Worm (Caenorhabditis elegans) whole organism, L1 larva: ENCODE data around the gene nhr-17.

ENCODE experiments used
- C16A3.4 ChIP-seq: fragments of 150-350 bp; optimal IDR thresholded peaks from 2 replicates; lab custom pipeline; 2014; ENCODE audit warnings: missing biosample characterization, missing genetic modification characterization
- alr-1 ChIP-seq: fragments of 200-800 bp; sonication (Bioruptor generic); optimal IDR thresholded peaks from 2 replicates; lab custom pipeline; 2018; ENCODE audit warnings: borderline replicate concordance, mild to moderate bottlenecking, missing genetic modification characterization, missing compliant biosample characterization
- aly-2 ChIP-seq: fragments of 150-350 bp; optimal IDR thresholded peaks from 2 replicates; lab custom pipeline; 2014; ENCODE audit warnings: missing biosample characterization, missing genetic modification characterization
- ama-1 ChIP-seq: fragments of 150-350 bp; optimal IDR thresholded peaks from 2 replicates; lab custom pipeline; 2014
- blmp-1 ChIP-seq: fragments of 150-350 bp; optimal IDR thresholded peaks from 2 replicates; lab custom pipeline; 2014; ENCODE audit warnings: missing biosample characterization, missing genetic modification characterization
- ceh-63 ChIP-seq: fragments of 200-800 bp; sonication (Bioruptor generic); optimal IDR thresholded peaks from 2 replicates; lab custom pipeline; 2018; ENCODE audit warnings: mild to moderate bottlenecking, missing genetic modification characterization, missing compliant biosample characterization
- ceh-8 ChIP-seq: fragments of 200-800 bp; sonication (Bioruptor generic); optimal IDR thresholded peaks from 2 replicates; lab custom pipeline; 2018; ENCODE audit warnings: mild to moderate bottlenecking, missing genetic modification characterization, moderate library complexity, missing compliant biosample characterization
- ceh-82 ChIP-seq, 3 experiments: fragments of 150-350 bp in 1 of 3; sonication (generic microtip) in 2 of 3; optimal IDR thresholded peaks; 2 replicates each; lab custom pipeline; 2014 to 2017; ENCODE audit warnings: missing biosample characterization in 3 of 3, missing genetic modification characterization in 3 of 3
- ceh-88 ChIP-seq: fragments of 200-800 bp; sonication (Bioruptor generic); IDR thresholded peaks from 2 replicates; pipeline ENCODE4 v1.3.6; 2022; ENCODE audit warnings: missing genetic modification characterization, missing compliant biosample characterization
- dpl-1 ChIP-seq, 3 experiments: fragments of 150-350 bp in 2 of 3; sonication (generic microtip) in 1 of 3; optimal IDR thresholded peaks; 2 replicates each; lab custom pipeline; 2014 to 2017; ENCODE audit warnings: missing biosample characterization in 3 of 3, missing genetic modification characterization in 3 of 3, missing genetic modification reagents in 3 of 3
- efl-1 ChIP-seq, 4 experiments: fragments of 150-350 bp; optimal IDR thresholded peaks in 3 of 4; peaks in 1 of 4; 1 replicate in 1 of 4; 2 replicates in 3 of 4; lab custom pipeline; 2014; ENCODE audit warnings: missing biosample characterization in 2 of 4, missing genetic modification characterization in 2 of 4, missing genetic modification reagents in 2 of 4
- egl-13 ChIP-seq: sonication (generic microtip); optimal IDR thresholded peaks from 2 replicates; lab custom pipeline; 2016; ENCODE audit warnings: missing genotype, missing genetic modification reagents, missing genetic modification characterization, missing compliant biosample characterization
- elt-2 ChIP-seq: sonication (generic microtip); optimal IDR thresholded peaks from 2 replicates; lab custom pipeline; 2016; ENCODE audit warnings: missing genetic modification characterization, mild to moderate bottlenecking, inconsistent platforms, missing compliant biosample characterization, missing genetic modification reagents
- elt-3 ChIP-seq, 6 experiments: fragments of 150-350 bp in 1 of 6; sonication (generic microtip); optimal IDR thresholded peaks; 2 replicates each; lab custom pipeline; 2017 to 2018; ENCODE audit warnings: missing biosample characterization in 6 of 6, missing genetic modification characterization in 6 of 6, inconsistent platforms in 1 of 6
- ets-5 ChIP-seq: fragments of 200-800 bp; sonication (Bioruptor generic); IDR thresholded peaks from 2 replicates; pipeline ENCODE4 v1.3.6; 2022; ENCODE audit warnings: missing genetic modification characterization, missing compliant biosample characterization
- fkh-8 ChIP-seq: sonication (generic microtip); optimal IDR thresholded peaks from 2 replicates; lab custom pipeline; 2016; ENCODE audit warnings: mild to moderate bottlenecking, missing genetic modification characterization, missing compliant biosample characterization
- grh-1 ChIP-seq: fragments of 200-800 bp; sonication (Bioruptor generic); IDR thresholded peaks from 2 replicates; pipeline ENCODE4 v1.3.6; 2022; ENCODE audit warnings: missing genetic modification reagents, missing genetic modification characterization, missing compliant biosample characterization
- hlh-17 ChIP-seq: fragments of 200-800 bp; sonication (Bioruptor generic); optimal IDR thresholded peaks from 2 replicates; lab custom pipeline; 2018; ENCODE audit warnings: missing genetic modification characterization, mild to moderate bottlenecking, missing compliant biosample characterization, moderate library complexity, borderline replicate concordance
- isw-1 ChIP-seq: fragments of 200-800 bp; sonication (Bioruptor generic); IDR thresholded peaks from 2 replicates; pipeline ENCODE4 v1.3.6; 2022; ENCODE audit warnings: missing genetic modification characterization, missing compliant biosample characterization
- lin-14 ChIP-seq: fragments of 200-800 bp; sonication (Bioruptor generic); optimal IDR thresholded peaks from 2 replicates; lab custom pipeline; 2018; ENCODE audit warnings: mild to moderate bottlenecking, missing genetic modification characterization, moderate library complexity, missing compliant biosample characterization
- lin-15B ChIP-seq: fragments of 150-350 bp; sonication (generic microtip); optimal IDR thresholded peaks from 3 replicates; lab custom pipeline; 2014; ENCODE audit warnings: missing biosample characterization, missing genetic modification characterization
- lin-35 ChIP-seq, 2 experiments: fragments of 150-350 bp; optimal IDR thresholded peaks; 2 replicates each; lab custom pipeline; 2014; ENCODE audit warnings: missing biosample characterization in 2 of 2, missing genetic modification characterization in 2 of 2, missing genetic modification reagents in 2 of 2
- lir-3 ChIP-seq: sonication (generic microtip); optimal IDR thresholded peaks from 2 replicates; lab custom pipeline; 2016; ENCODE audit warnings: mild to moderate bottlenecking, missing genetic modification characterization, moderate library complexity, missing compliant biosample characterization; ENCODE audit not compliant: poor library complexity
- lsy-2 ChIP-seq, 2 experiments: fragments of 150-350 bp; optimal IDR thresholded peaks; 2 replicates each; lab custom pipeline; 2014; ENCODE audit warnings: missing biosample characterization in 2 of 2, missing genetic modification characterization in 2 of 2
- mab-9 ChIP-seq: fragments of 200-800 bp; sonication (Bioruptor generic); IDR thresholded peaks from 2 replicates; pipeline ENCODE4 v1.3.6; 2022; ENCODE audit warnings: missing genetic modification reagents, missing genetic modification characterization, missing compliant biosample characterization
- nhr-11 ChIP-seq: fragments of 150-350 bp; optimal IDR thresholded peaks from 2 replicates; lab custom pipeline; 2014; ENCODE audit warnings: missing biosample characterization, missing genetic modification characterization
- nhr-12 ChIP-seq: sonication (generic microtip); optimal IDR thresholded peaks from 2 replicates; lab custom pipeline; 2017; ENCODE audit warnings: missing biosample characterization, missing genetic modification characterization
- nhr-19 ChIP-seq: fragments of 200-800 bp; sonication (Bioruptor generic); conservative IDR thresholded peaks from 2 replicates; pipeline ENCODE4 v1.3.6; 2022; ENCODE audit warnings: missing genetic modification characterization, missing compliant biosample characterization
- nhr-20 ChIP-seq: sonication (generic microtip); optimal IDR thresholded peaks from 2 replicates; lab custom pipeline; 2016; ENCODE audit warnings: mild to moderate bottlenecking, missing genetic modification characterization, missing compliant biosample characterization
- nhr-47 ChIP-seq: sonication (generic microtip); optimal IDR thresholded peaks from 2 replicates; lab custom pipeline; 2016; ENCODE audit warnings: mild to moderate bottlenecking, missing genetic modification characterization, moderate library complexity, missing compliant biosample characterization
- nhr-71 ChIP-seq: sonication (generic microtip); optimal IDR thresholded peaks from 2 replicates; lab custom pipeline; 2016; ENCODE audit warnings: mild to moderate bottlenecking, missing genetic modification characterization, moderate library complexity, missing compliant biosample characterization
- nhr-84 ChIP-seq: sonication (generic microtip); optimal IDR thresholded peaks from 2 replicates; lab custom pipeline; 2017; ENCODE audit warnings: missing biosample characterization, missing genetic modification characterization
- nhr-85 ChIP-seq: sonication (generic microtip); peaks from one replicate; lab custom pipeline; 2016; ENCODE audit warnings: missing genetic modification characterization, inconsistent platforms, missing compliant biosample characterization
- nhr-90 ChIP-seq: sonication (generic microtip); optimal IDR thresholded peaks from 2 replicates; lab custom pipeline; 2016; ENCODE audit warnings: mild to moderate bottlenecking, missing genetic modification characterization, missing compliant biosample characterization; ENCODE audit not compliant: poor library complexity
- pax-3 ChIP-seq: fragments of 200-800 bp; sonication (Bioruptor generic); optimal IDR thresholded peaks from 2 replicates; lab custom pipeline; 2018; ENCODE audit warnings: mild to moderate bottlenecking, missing genetic modification characterization, moderate library complexity, missing compliant biosample characterization
- pqm-1 ChIP-seq: sonication (generic microtip); optimal IDR thresholded peaks from 3 replicates; lab custom pipeline; 2017; ENCODE audit warnings: missing biosample characterization, missing genetic modification characterization
- rnt-1 ChIP-seq: sonication (generic microtip); optimal IDR thresholded peaks from 2 replicates; lab custom pipeline; 2016; ENCODE audit warnings: mild to moderate bottlenecking, missing genetic modification characterization, moderate library complexity, missing compliant biosample characterization
- skn-1 ChIP-seq: fragments of 150-350 bp; optimal IDR thresholded peaks from 2 replicates; lab custom pipeline; 2014; ENCODE audit warnings: missing biosample characterization, missing genetic modification characterization
- snu-23 ChIP-seq: sonication (generic microtip); optimal IDR thresholded peaks from 2 replicates; lab custom pipeline; 2016; ENCODE audit warnings: missing genetic modification characterization, missing compliant biosample characterization
- sox-4 ChIP-seq: sonication (generic microtip); optimal IDR thresholded peaks from 2 replicates; lab custom pipeline; 2016; ENCODE audit warnings: missing genetic modification characterization, missing compliant biosample characterization
- swsn-7 ChIP-seq: sonication (generic microtip); optimal IDR thresholded peaks from 2 replicates; lab custom pipeline; 2016; ENCODE audit warnings: missing genetic modification characterization, missing compliant biosample characterization
- tbx-2 ChIP-seq: sonication (generic microtip); optimal IDR thresholded peaks from 2 replicates; lab custom pipeline; 2016; ENCODE audit warnings: missing genetic modification characterization, missing compliant biosample characterization
- tlp-1 ChIP-seq: fragments of 150-350 bp; optimal IDR thresholded peaks from 2 replicates; lab custom pipeline; 2014; ENCODE audit warnings: missing biosample characterization, missing genetic modification characterization
- unc-130 ChIP-seq: fragments of 150-350 bp; optimal IDR thresholded peaks from 2 replicates; lab custom pipeline; 2017; ENCODE audit warnings: missing biosample characterization, missing genetic modification characterization, inconsistent platforms
- unc-30 ChIP-seq: sonication (generic microtip); optimal IDR thresholded peaks from 2 replicates; lab custom pipeline; 2017; ENCODE audit warnings: missing biosample characterization, missing genetic modification characterization
- unc-86 ChIP-seq: sonication (generic microtip); optimal IDR thresholded peaks from 2 replicates; lab custom pipeline; 2016; ENCODE audit warnings: missing genetic modification characterization, missing compliant biosample characterization
- unc-98 ChIP-seq: fragments of 200-800 bp; sonication (Bioruptor generic); IDR thresholded peaks from 2 replicates; pipeline ENCODE4 v1.3.6; 2022; ENCODE audit warnings: missing genetic modification characterization, missing compliant biosample characterization
- zip-4 ChIP-seq: fragments of 200-800 bp; sonication (Bioruptor generic); optimal IDR thresholded peaks from 2 replicates; lab custom pipeline; 2018; ENCODE audit warnings: mild to moderate bottlenecking, missing genetic modification characterization, moderate library complexity, missing compliant biosample characterization
- ztf-11 ChIP-seq, 2 experiments: sonication (generic microtip); optimal IDR thresholded peaks; 2 replicates each; lab custom pipeline; 2016 to 2017; ENCODE audit warnings: missing genetic modification characterization in 2 of 2, missing biosample characterization in 1 of 2, missing compliant biosample characterization in 1 of 2
- ztf-4 ChIP-seq: fragments of 150-350 bp; optimal IDR thresholded peaks from 2 replicates; lab custom pipeline; 2014; ENCODE audit warnings: missing biosample characterization, missing genetic modification characterization

nhr-17 gene

ce11 chrX:12691306-12691705, 23.7 kb upstream of the nhr-17 start, which contains the start of gene ugt-50:
Gene ugt-50 (plus strand): TSS chrX:12691573.
- TF ChIP-seq nhr-19 (GFP tag; lab: Robert Waterston, UW) (0 out of 2 replicates have a peak, but pooled peaks have one; percentile 10), dpl-1 (GFP tag; optimal IDR thresholded peaks at IDR 0.05; lab: Kevin White, UChicago) (peak in 1 of 3 experiments; percentile 1), elt-2 (peak; percentile 87), nhr-90 (peak; percentile 40), elt-3 (tag; optimal IDR thresholded peaks at IDR 0.05; lab: Kevin White, UChicago) (peak in 1 of 6 experiments; percentile 24), lin-35 (GFP tag; optimal IDR thresholded peaks at IDR 0.05; lab: Kevin White, UChicago) (peak in 1 of 2 experiments; percentile 39), skn-1 (no peak), unc-98 (GFP tag; lab: Robert Waterston, UW) (no peak), nhr-71 (peak; percentile 68), snu-23 (GFP tag; lab: Kevin White, UChicago) (peak; percentile 28), nhr-12 (tag; lab: Kevin White, UChicago) (no peak), nhr-85 (tag; lab: Kevin White, UChicago) (peak; percentile 63), efl-1 (optimal IDR thresholded peaks at IDR 0.05; lab: Kevin White, UChicago) (peak in 1 of 2 experiments; percentile 4), efl-1 (GFP tag; optimal IDR thresholded peaks at IDR 0.05 in 1 of 2; lab: Kevin White, UChicago) (no peak), ztf-4 (tag; lab: Kevin White, UChicago) (no peak), pqm-1 (tag; lab: Kevin White, UChicago) (peak; percentile 16), nhr-20 (tag; lab: Kevin White, UChicago) (peak; percentile 66), sox-4 (tag; lab: Kevin White, UChicago) (no peak)

- TF ChIP-seq zip-4 (GFP tag; lab: Kevin White, UChicago) (peak; percentile 9), snu-23 (GFP tag; lab: Kevin White, UChicago) (peak; percentile 25), tlp-1 (tag; lab: Kevin White, UChicago) (no peak), C16A3.4 (no peak), unc-130 (tag; lab: Kevin White, UChicago) (no peak), pax-3 (tag; lab: Kevin White, UChicago) (no peak), nhr-71 (peak; percentile 18), alr-1 (tag; lab: Kevin White, UChicago) (no peak), hlh-17 (no peak), unc-98 (GFP tag; lab: Robert Waterston, UW) (no peak), mab-9 (GFP tag; lab: Robert Waterston, UW) (peak; percentile 81), nhr-11 (no peak), aly-2 (no peak), blmp-1 (tag; lab: Kevin White, UChicago) (peak; percentile 9), swsn-7 (tag; lab: Kevin White, UChicago) (peak; percentile 25), nhr-47 (tag; lab: Kevin White, UChicago) (no peak), lin-14 (GFP tag; lab: Kevin White, UChicago) (peak; percentile 80), tbx-2 (peak; percentile 50), ceh-63 (GFP tag; lab: Kevin White, UChicago) (no peak), lir-3 (tag; lab: Kevin White, UChicago) (no peak), egl-13 (tag; lab: Kevin White, UChicago) (peak; percentile 36), ama-1 (lab: Kevin White, UChicago) (no peak), ceh-8 (GFP tag; lab: Kevin White, UChicago) (no peak), unc-86 (tag; lab: Kevin White, UChicago) (no peak), ceh-82 (tag; optimal IDR thresholded peaks at IDR 0.05; lab: Kevin White, UChicago) (peak in 2 of 3 experiments; percentile 6 to 16), nhr-12 (tag; lab: Kevin White, UChicago) (no peak), ceh-88 (GFP tag; lab: Robert Waterston, UW) (no peak), unc-30 (no peak), isw-1 (no peak), grh-1 (GFP tag; lab: Robert Waterston, UW) (no peak), lin-15B (tag; lab: Kevin White, UChicago) (no peak), fkh-8 (no peak), lsy-2 (tag; optimal IDR thresholded peaks at IDR 0.05; lab: Kevin White, UChicago) (peak in 1 of 2 experiments; percentile 5), nhr-84 (tag; lab: Kevin White, UChicago) (no peak), ztf-11 (tag; optimal IDR thresholded peaks at IDR 0.05; lab: Kevin White, UChicago) (peak in 1 of 2 experiments; percentile 21), rnt-1 (tag; lab: Kevin White, UChicago) (no peak), skn-1 (no peak), ets-5 (no peak)
Observed at ce11 chrX:12690346-12690745, 22.7 kb upstream of the nhr-17 start.
